Worm (Caenorhabditis elegans) whole organism, L2 larva: ENCODE measurements around the gene figl-1.

Experiments used
- C34F6.9 ChIP-seq: fragments of 150-350 bp; optimal IDR thresholded peaks from 2 replicates; lab custom pipeline; 2014; ENCODE audit warnings: missing biosample characterization, missing genetic modification characterization
- F13H6.1 ChIP-seq: sonication (generic microtip); optimal IDR thresholded peaks from 2 replicates; lab custom pipeline; 2016; ENCODE audit warnings: missing genetic modification characterization, missing compliant biosample characterization
- R02D3.7 ChIP-seq: fragments of 150-350 bp; optimal IDR thresholded peaks from 2 replicates; lab custom pipeline; 2014; ENCODE audit warnings: missing biosample characterization, missing genetic modification characterization
- Y55F3AM.14 ChIP-seq: fragments of 200-800 bp; sonication (Bioruptor generic); optimal IDR thresholded peaks from 2 replicates; lab custom pipeline; 2018; ENCODE audit warnings: mild to moderate bottlenecking, missing genetic modification characterization, missing compliant biosample characterization
- ZK546.5 ChIP-seq: sonication (generic microtip); optimal IDR thresholded peaks from 2 replicates; lab custom pipeline; 2017; ENCODE audit warnings: missing biosample characterization, missing genetic modification characterization
- aly-2 ChIP-seq: fragments of 150-350 bp; optimal IDR thresholded peaks from 2 replicates; lab custom pipeline; 2014; ENCODE audit warnings: missing biosample characterization, missing genetic modification characterization
- ama-1 ChIP-seq: fragments of 150-350 bp; optimal IDR thresholded peaks from 2 replicates; lab custom pipeline; 2018; ENCODE audit warnings: inconsistent platforms
- blmp-1 ChIP-seq: sonication (generic microtip); optimal IDR thresholded peaks from 2 replicates; lab custom pipeline; 2017; ENCODE audit warnings: missing genetic modification characterization, mild to moderate bottlenecking, missing compliant biosample characterization, antibody characterized with exemption, moderate library complexity; ENCODE audit not compliant: insufficient read depth
- crh-2 ChIP-seq: sonication (generic microtip); optimal IDR thresholded peaks from 2 replicates; lab custom pipeline; 2017; ENCODE audit warnings: missing biosample characterization, missing genetic modification characterization
- dmd-4 ChIP-seq: sonication (generic microtip); optimal IDR thresholded peaks from 2 replicates; lab custom pipeline; 2017; ENCODE audit warnings: missing biosample characterization, missing genetic modification characterization
- egl-27 ChIP-seq: sonication (generic microtip); optimal IDR thresholded peaks from 3 replicates; lab custom pipeline; 2017; ENCODE audit warnings: missing biosample characterization, missing genetic modification reagents, missing genetic modification characterization
- elt-3 ChIP-seq: sonication (generic microtip); optimal IDR thresholded peaks from 2 replicates; lab custom pipeline; 2017; ENCODE audit warnings: missing biosample characterization, missing genetic modification characterization
- gmeb-1 ChIP-seq: fragments of 150-350 bp; optimal IDR thresholded peaks from 2 replicates; lab custom pipeline; 2014; ENCODE audit warnings: missing biosample characterization, missing genetic modification characterization
- lin-11 ChIP-seq: fragments of 150-350 bp; sonication (generic microtip); optimal IDR thresholded peaks from 2 replicates; lab custom pipeline; 2014; ENCODE audit warnings: missing biosample characterization, missing genetic modification characterization, inconsistent platforms, mixed read lengths
- lin-13 ChIP-seq: fragments of 150-350 bp; optimal IDR thresholded peaks from 2 replicates; lab custom pipeline; 2014; ENCODE audit warnings: missing biosample characterization, missing genetic modification reagents, missing genetic modification characterization
- lin-39 ChIP-seq: fragments of 150-350 bp; optimal IDR thresholded peaks from 2 replicates; lab custom pipeline; 2014; ENCODE audit warnings: missing biosample characterization, missing genetic modification reagents, missing genetic modification characterization
- lsy-2 ChIP-seq, 2 experiments: fragments of 150-350 bp in 1 of 2; sonication (generic microtip) in 1 of 2; optimal IDR thresholded peaks; 2 replicates each; lab custom pipeline; 2014 to 2017; ENCODE audit warnings: missing biosample characterization in 2 of 2, missing genetic modification characterization in 2 of 2
- mbf-1 ChIP-seq: sonication (generic microtip); optimal IDR thresholded peaks from 2 replicates; lab custom pipeline; 2017; ENCODE audit warnings: missing biosample characterization, missing genetic modification characterization
- mdl-1 ChIP-seq, 2 experiments: fragments of 150-350 bp in 1 of 2; sonication (generic microtip) in 1 of 2; optimal IDR thresholded peaks; 2 replicates each; lab custom pipeline; 2017; ENCODE audit warnings: missing biosample characterization in 2 of 2, missing genetic modification characterization in 2 of 2
- nhr-10 ChIP-seq: sonication (generic microtip); optimal IDR thresholded peaks from 2 replicates; lab custom pipeline; 2017; ENCODE audit warnings: missing biosample characterization, missing genetic modification characterization
- nhr-11 ChIP-seq: fragments of 150-350 bp; optimal IDR thresholded peaks from 2 replicates; lab custom pipeline; 2014; ENCODE audit warnings: missing biosample characterization, missing genetic modification characterization
- nhr-12 ChIP-seq: fragments of 150-350 bp; optimal IDR thresholded peaks from 2 replicates; lab custom pipeline; 2014; ENCODE audit warnings: missing biosample characterization, missing genetic modification characterization
- nhr-129 ChIP-seq: fragments of 150-350 bp; optimal IDR thresholded peaks from 2 replicates; lab custom pipeline; 2014; ENCODE audit warnings: missing biosample characterization, missing genetic modification characterization
- nhr-21 ChIP-seq: fragments of 150-350 bp; optimal IDR thresholded peaks from 2 replicates; lab custom pipeline; 2014; ENCODE audit warnings: missing biosample characterization, missing genetic modification characterization
- nhr-23 ChIP-seq: fragments of 150-350 bp; optimal IDR thresholded peaks from 2 replicates; lab custom pipeline; 2014; ENCODE audit warnings: missing biosample characterization, missing genetic modification reagents, missing genetic modification characterization
- nhr-237 ChIP-seq: fragments of 150-350 bp; optimal IDR thresholded peaks from 2 replicates; lab custom pipeline; 2014; ENCODE audit warnings: missing biosample characterization, missing genetic modification characterization
- peb-1 ChIP-seq: fragments of 150-350 bp; optimal IDR thresholded peaks from 2 replicates; lab custom pipeline; 2014; ENCODE audit warnings: missing biosample characterization, missing genetic modification characterization
- sem-4 ChIP-seq: fragments of 150-350 bp; optimal IDR thresholded peaks from 2 replicates; lab custom pipeline; 2014; ENCODE audit warnings: missing biosample characterization, missing genetic modification reagents, missing genetic modification characterization
- skn-1 ChIP-seq: sonication (generic microtip); optimal IDR thresholded peaks from 2 replicates; lab custom pipeline; 2017; ENCODE audit warnings: missing biosample characterization, missing genetic modification characterization
- sma-9 ChIP-seq, 2 experiments: fragments of 150-350 bp in 1 of 2; sonication (generic microtip) in 1 of 2; optimal IDR thresholded peaks; 2 replicates each; lab custom pipeline; 2014 to 2016; ENCODE audit warnings: missing genetic modification characterization in 2 of 2, mild to moderate bottlenecking in 1 of 2, missing biosample characterization in 1 of 2, missing compliant biosample characterization in 1 of 2, missing genetic modification reagents in 1 of 2, moderate library complexity in 1 of 2
- snpc-4 ChIP-seq: fragments of 150-350 bp; optimal IDR thresholded peaks from 2 replicates; lab custom pipeline; 2014; ENCODE audit warnings: missing biosample characterization, missing genetic modification characterization
- unc-39 ChIP-seq: fragments of 150-350 bp; optimal IDR thresholded peaks from 2 replicates; lab custom pipeline; 2014; ENCODE audit warnings: missing biosample characterization, missing genetic modification characterization
- unc-55 ChIP-seq: fragments of 150-350 bp; sonication (generic microtip); optimal IDR thresholded peaks from 3 replicates; lab custom pipeline; 2014; ENCODE audit warnings: missing biosample characterization, missing genetic modification reagents, missing genetic modification characterization
- unc-62 ChIP-seq: fragments of 150-350 bp; optimal IDR thresholded peaks from 2 replicates; lab custom pipeline; 2014; ENCODE audit warnings: missing biosample characterization, missing genetic modification reagents, missing genetic modification characterization
- ztf-1 ChIP-seq: fragments of 200-800 bp; sonication (Bioruptor generic); conservative IDR thresholded peaks from 2 replicates; pipeline ENCODE4 v1.3.6; 2022; ENCODE audit warnings: missing genetic modification characterization, missing compliant biosample characterization
- ztf-11 ChIP-seq: sonication (generic microtip); optimal IDR thresholded peaks from 2 replicates; lab custom pipeline; 2017; ENCODE audit warnings: missing biosample characterization, missing genetic modification characterization
- ztf-4 ChIP-seq: fragments of 150-350 bp; optimal IDR thresholded peaks from 2 replicates; lab custom pipeline; 2014; ENCODE audit warnings: missing biosample characterization, missing genetic modification characterization

Gene figl-1

ce11 chrV:4330820-4331219 lies 15.0 kb downstream of the figl-1 start:
- TF ChIP-seq sma-9 (GFP tag; optimal IDR thresholded peaks at IDR 0.05; lab: Kevin White, UChicago) (no peak), sma-9 (tag; optimal IDR thresholded peaks at IDR 0.05; lab: Kevin White, UChicago) (no peak), ztf-11 (no peak)
- TF ChIP-seq, all 48 proteins: peak for 0

- TF ChIP-seq nhr-129 (peak; percentile 3), crh-2 (no peak), nhr-21 (no peak)
These were observed 19.0 kb downstream of the figl-1 start, which contains the start of gene D2063.1 for ce11 chrV:4326841-4327240. D2063.1 (plus strand) TSS chrV:4327121.

ce11 chrV:4325415-4325814 lies 20.4 kb downstream of the figl-1 start, which contains the start of gene nhr-125:
nhr-125 (minus strand) TSS chrV:4325515.
- TF ChIP-seq elt-3 (tag; lab: Kevin White, UChicago) (no peak), ZK546.5 (tag; lab: Kevin White, UChicago) (no peak), crh-2 (no peak), gmeb-1 (tag; lab: Kevin White, UChicago) (no peak), lin-13 (no peak), unc-55 (GFP tag; lab: Kevin White, UChicago) (no peak), nhr-23 (no peak), unc-62 (no peak), lin-11 (tag; lab: Kevin White, UChicago) (no peak), lin-39 (tag; lab: Kevin White, UChicago) (no peak), Y55F3AM.14 (no peak), nhr-12 (tag; lab: Kevin White, UChicago) (no peak), egl-27 (tag; lab: Kevin White, UChicago) (no peak), nhr-237 (tag; lab: Kevin White, UChicago) (no peak), dmd-4 (no peak), ztf-11 (no peak)

ce11 chrV:4322706-4323105 lies 23.1 kb downstream of the figl-1 start, which contains the start of gene R02D1.2:
R02D1.2 (minus strand) TSS chrV:4322806.
- TF ChIP-seq F13H6.1 (tag; lab: Kevin White, UChicago), result no peak
- TF ChIP-seq nhr-23, result no peak
- no peak for TF ChIP-seq mdl-1 (tag; optimal IDR thresholded peaks at IDR 0.05; lab: Kevin White, UChicago)
- TF ChIP-seq unc-39, result no peak
- no peak for TF ChIP-seq snpc-4 (tag; lab: Kevin White, UChicago)
- no peak for TF ChIP-seq nhr-21
- TF ChIP-seq aly-2, result no peak
- TF ChIP-seq ZK546.5 (tag; lab: Kevin White, UChicago), result no peak
- TF ChIP-seq lin-13, result no peak
- no peak for TF ChIP-seq R02D3.7 (tag; lab: Kevin White, UChicago)
- no peak for TF ChIP-seq ztf-4 (tag; lab: Kevin White, UChicago)
- no peak for TF ChIP-seq sem-4 (tag; lab: Kevin White, UChicago)
- no peak for TF ChIP-seq elt-3 (tag; lab: Kevin White, UChicago)
- TF ChIP-seq unc-62, result no peak
- no peak for TF ChIP-seq crh-2

- no peak for TF ChIP-seq ZK546.5 (tag; lab: Kevin White, UChicago)
These were observed 25.9 kb downstream of the figl-1 start, which contains the start of gene ZC132.9 for ce11 chrV:4319867-4320266. ZC132.9 (minus strand) TSS chrV:4319967.

ce11 chrV:4315057-4315456 lies 30.7 kb downstream of the figl-1 start, which contains the start of gene srh-192:
srh-192 (minus strand) TSS chrV:4315157.
- TF ChIP-seq C34F6.9 (tag; lab: Kevin White, UChicago), result no peak
- TF ChIP-seq mbf-1 (tag; lab: Kevin White, UChicago), result no peak
- no peak for TF ChIP-seq lsy-2 (tag; optimal IDR thresholded peaks at IDR 0.05; lab: Kevin White, UChicago)
- TF ChIP-seq gmeb-1 (tag; lab: Kevin White, UChicago), result no peak
- TF ChIP-seq, all 48 proteins: peak for 0

- TF ChIP-seq nhr-11 (tag; lab: Kevin White, UChicago) (no peak), ztf-1 (GFP tag; lab: Robert Waterston, UW) (no peak), R02D3.7 (tag; lab: Kevin White, UChicago) (no peak), nhr-10 (tag; lab: Kevin White, UChicago) (no peak), F13H6.1 (tag; lab: Kevin White, UChicago) (no peak), ama-1 (lab: Kevin White, UChicago) (no peak), skn-1 (tag; lab: Kevin White, UChicago) (no peak), peb-1 (tag; lab: Kevin White, UChicago) (no peak), blmp-1 (tag; lab: Kevin White, UChicago) (no peak), ztf-11 (no peak), lin-11 (tag; lab: Kevin White, UChicago) (no peak)
These were observed 41.6 kb downstream of the figl-1 start for ce11 chrV:4304240-4304639.
